Fruit fly (Drosophila melanogaster) whole organism, wandering third instar larva: ENCODE data around the gene Slob.

ENCODE experiments used
- Abd-B ChIP-seq: fragments of >200 bp; optimal IDR thresholded peaks from 2 replicates; lab custom pipeline; 2017; ENCODE audit warnings: missing biosample characterization, missing genetic modification characterization
- CG32264 ChIP-seq: fragments of 200-800 bp; sonication (Bioruptor generic); optimal IDR thresholded peaks from 2 replicates; lab custom pipeline; 2016; ENCODE audit warnings: missing biosample characterization, missing genetic modification characterization
- CG9705 ChIP-seq: fragments of 200-800 bp; sonication (Bioruptor generic); optimal IDR thresholded peaks from 2 replicates; lab custom pipeline; 2018; ENCODE audit warnings: missing biosample characterization, mild to moderate bottlenecking, missing genetic modification characterization
- CrebA ChIP-seq: fragments of 200-800 bp; sonication (Bioruptor generic); optimal IDR thresholded peaks from 2 replicates; lab custom pipeline; 2016; ENCODE audit warnings: missing biosample characterization, mild to moderate bottlenecking, missing genetic modification characterization, borderline replicate concordance
- Dif ChIP-seq: fragments of 200-275, 200-300 bp; sonication (Bioruptor generic); optimal IDR thresholded peaks from 2 replicates; lab custom pipeline; 2018; ENCODE audit warnings: missing biosample characterization, missing genetic modification characterization; ENCODE audit not compliant: partially characterized antibody
- GATAd ChIP-seq: sonication (Bioruptor generic); optimal IDR thresholded peaks from 2 replicates; lab custom pipeline; 2016; ENCODE audit warnings: missing biosample characterization, missing genetic modification characterization
- HLH106 ChIP-seq: fragments of 200-800 bp; optimal IDR thresholded peaks from 3 replicates; lab custom pipeline; 2019; ENCODE audit warnings: missing biosample characterization, mild to moderate bottlenecking, missing genetic modification characterization, moderate library complexity
- Hnf4 ChIP-seq: fragments of 200-800 bp; sonication (Bioruptor generic); optimal IDR thresholded peaks from 2 replicates; lab custom pipeline; 2016; ENCODE audit warnings: missing biosample characterization, mild to moderate bottlenecking, missing genetic modification characterization
- Hr78 ChIP-seq: fragments of >200 bp; optimal IDR thresholded peaks from 2 replicates; lab custom pipeline; 2017; ENCODE audit warnings: missing biosample characterization, missing genetic modification characterization
- Hr83 ChIP-seq: fragments of 200-300 bp; sonication (Bioruptor generic); optimal IDR thresholded peaks from 2 replicates; lab custom pipeline; 2016; ENCODE audit warnings: missing biosample characterization, mild to moderate bottlenecking, missing genetic modification characterization, moderate library complexity; ENCODE audit not compliant: poor library complexity, severe bottlenecking
- Jra ChIP-seq: sonication (Bioruptor generic); optimal IDR thresholded peaks from 2 replicates; lab custom pipeline; 2016; ENCODE audit warnings: missing biosample characterization, missing genetic modification characterization
- Myc ChIP-seq: fragments of >200 bp; optimal IDR thresholded peaks from 2 replicates; lab custom pipeline; 2017
- N ChIP-seq: fragments of >200 bp; optimal IDR thresholded peaks from 2 replicates; lab custom pipeline; 2018; ENCODE audit warnings: missing biosample characterization, missing external identifiers, missing genetic modification characterization
- OdsH ChIP-seq: fragments of 200-800 bp; sonication (Bioruptor generic); optimal IDR thresholded peaks from 2 replicates; lab custom pipeline; 2016; ENCODE audit warnings: missing biosample characterization, mild to moderate bottlenecking, missing genetic modification characterization
- Rel ChIP-seq, 2 experiments: fragments of 200-800 bp; sonication (Bioruptor generic) in 1 of 2; optimal IDR thresholded peaks; 2 replicates in 1 of 2; 3 replicates in 1 of 2; lab custom pipeline; 2016 to 2019; ENCODE audit warnings: mild to moderate bottlenecking in 2 of 2, missing biosample characterization in 2 of 2, missing genetic modification characterization in 2 of 2, moderate library complexity in 1 of 2
- Sp1 ChIP-seq: fragments of 200-800 bp; sonication (Bioruptor generic); optimal IDR thresholded peaks from 3 replicates; lab custom pipeline; 2019; ENCODE audit warnings: missing biosample characterization, mild to moderate bottlenecking, missing genetic modification characterization, moderate library complexity
- Vsx2 ChIP-seq: fragments of 200-300, 225-300 bp; sonication (Bioruptor generic); optimal IDR thresholded peaks from 2 replicates; lab custom pipeline; 2018; ENCODE audit warnings: missing biosample characterization, missing genetic modification characterization; ENCODE audit not compliant: partially characterized antibody
- br ChIP-seq: fragments of 200-800 bp; sonication (Bioruptor generic); optimal IDR thresholded peaks from 2 replicates; lab custom pipeline; 2016; ENCODE audit warnings: missing biosample characterization, missing genetic modification characterization
- brk ChIP-seq: fragments of 200-800 bp; sonication (Bioruptor generic); optimal IDR thresholded peaks from 2 replicates; lab custom pipeline; 2016; ENCODE audit warnings: missing biosample characterization, mild to moderate bottlenecking, missing genetic modification characterization
- dl ChIP-seq, 2 experiments: fragments of 175-275, 200-275 bp in 1 of 2; fragments of 200-275 bp in 1 of 2; sonication (Bioruptor generic); optimal IDR thresholded peaks; lab custom pipeline; 2018; ENCODE audit warnings: mild to moderate bottlenecking in 2 of 2, missing biosample characterization in 2 of 2, missing genetic modification characterization in 2 of 2, moderate library complexity in 2 of 2; ENCODE audit not compliant: partially characterized antibody in 2 of 2, insufficient read depth in 1 of 2
- dmrt93B ChIP-seq: fragments of 200-800 bp; sonication (Bioruptor generic); optimal IDR thresholded peaks from 2 replicates; lab custom pipeline; 2018; ENCODE audit warnings: missing biosample characterization, mild to moderate bottlenecking, missing genetic modification characterization
- dsf ChIP-seq: sonication (Bioruptor generic); optimal IDR thresholded peaks from 2 replicates; lab custom pipeline; 2016; ENCODE audit warnings: missing biosample characterization, missing genetic modification characterization, borderline replicate concordance
- ey ChIP-seq: fragments of 200-800 bp; sonication (Bioruptor generic); optimal IDR thresholded peaks from 2 replicates; lab custom pipeline; 2016; ENCODE audit warnings: missing biosample characterization, missing genetic modification characterization
- foxo ChIP-seq, 2 experiments: fragments of 200-800 bp; sonication (Bioruptor generic); optimal IDR thresholded peaks; 2 replicates in 1 of 2; 3 replicates in 1 of 2; lab custom pipeline; 2016 to 2017; ENCODE audit warnings: missing biosample characterization in 2 of 2, missing genetic modification characterization in 2 of 2
- fru ChIP-seq: fragments of 200-800 bp; sonication (Bioruptor generic); optimal IDR thresholded peaks from 3 replicates; lab custom pipeline; 2016; ENCODE audit warnings: missing biosample characterization, mild to moderate bottlenecking, missing genetic modification characterization
- h ChIP-seq: fragments of 200-800 bp; sonication (Bioruptor generic); optimal IDR thresholded peaks from 3 replicates; lab custom pipeline; 2016; ENCODE audit warnings: missing biosample characterization, mild to moderate bottlenecking, missing genetic modification characterization
- psq ChIP-seq: fragments of 200-800 bp; sonication (Bioruptor generic); optimal IDR thresholded peaks from 3 replicates; lab custom pipeline; 2017; ENCODE audit warnings: missing biosample characterization, mild to moderate bottlenecking, missing genetic modification characterization, moderate library complexity
- rgr ChIP-seq: fragments of 200-800 bp; sonication (Bioruptor generic); optimal IDR thresholded peaks from 3 replicates; lab custom pipeline; 2016; ENCODE audit warnings: missing biosample characterization, mild to moderate bottlenecking, missing genetic modification characterization
- sv ChIP-seq: fragments of 200-800 bp; sonication (Bioruptor generic); optimal IDR thresholded peaks from 3 replicates; lab custom pipeline; 2016; ENCODE audit warnings: missing biosample characterization, missing genetic modification characterization
- tai ChIP-seq: sonication (Bioruptor generic); optimal IDR thresholded peaks from 2 replicates; lab custom pipeline; 2016; ENCODE audit warnings: missing biosample characterization, missing genetic modification characterization
- usp ChIP-seq: fragments of >200 bp; optimal IDR thresholded peaks from 2 replicates; lab custom pipeline; 2017; ENCODE audit warnings: missing biosample characterization, missing genetic modification characterization

Slob gene

dm6 chr2L:7641606-7642190 lies 33.2 kb downstream of the Slob start:
- TF ChIP-seq sv (GFP tag; lab: Kevin White, UChicago) (peak; percentile 56), Hnf4 (GFP tag; lab: Kevin White, UChicago) (no peak), fru (GFP tag; lab: Kevin White, UChicago) (peak; percentile 49), ey (GFP tag; lab: Kevin White, UChicago) (peak; percentile 5), h (no peak), brk (GFP tag; lab: Kevin White, UChicago) (no peak), br (GFP tag; lab: Kevin White, UChicago) (no peak), N (GFP tag; lab: Kevin White, UChicago) (no peak), CrebA (GFP tag; lab: Kevin White, UChicago) (no peak), foxo (GFP tag; optimal IDR thresholded peaks at IDR 0.05; lab: Kevin White, UChicago) (peak in 1 of 2 experiments; percentile 16)

- no peak for TF ChIP-seq HLH106
- no peak for TF ChIP-seq Rel (GFP tag; optimal IDR thresholded peaks at IDR 0.05; lab: Kevin White, UChicago)
- TF ChIP-seq Rel (tag; optimal IDR thresholded peaks at IDR 0.05; lab: Kevin White, UChicago), result no peak
- TF ChIP-seq Dif (GFP tag; lab: Kevin White, UChicago), result no peak
- no peak for TF ChIP-seq sv (GFP tag; lab: Kevin White, UChicago)
- TF ChIP-seq Hr83 (GFP tag; lab: Kevin White, UChicago), result no peak
- TF ChIP-seq OdsH, result no peak
- TF ChIP-seq br (GFP tag; lab: Kevin White, UChicago), result no peak
- no peak for TF ChIP-seq tai (GFP tag; lab: Kevin White, UChicago)
- TF ChIP-seq dmrt93B (GFP tag; lab: Kevin White, UChicago), result no peak
- no peak for TF ChIP-seq fru (GFP tag; lab: Kevin White, UChicago)
- no peak for TF ChIP-seq usp
- TF ChIP-seq dsf, result no peak
- no peak for TF ChIP-seq GATAd (GFP tag; lab: Kevin White, UChicago)
- TF ChIP-seq CG9705 (GFP tag; lab: Kevin White, UChicago), result no peak
- no peak for TF ChIP-seq Abd-B (GFP tag; lab: Kevin White, UChicago)
- TF ChIP-seq Hr78, result no peak
- TF ChIP-seq Hnf4 (GFP tag; lab: Kevin White, UChicago), result no peak
- TF ChIP-seq psq, result no peak
- TF ChIP-seq Sp1 (GFP tag; lab: Kevin White, UChicago), result no peak
These were observed 39.7 kb downstream of the Slob start for dm6 chr2L:7635156-7635555.

- TF ChIP-seq Vsx2 (GFP tag; lab: Kevin White, UChicago) (no peak), Myc (no peak), Sp1 (GFP tag; lab: Kevin White, UChicago) (no peak), dl (GFP tag; optimal IDR thresholded peaks at IDR 0.05; lab: Kevin White, UChicago; ENCODE audit: insufficient read depth in 1 of 2, partially characterized antibody in 2 of 2) (no peak), dmrt93B (GFP tag; lab: Kevin White, UChicago) (no peak), Dif (GFP tag; lab: Kevin White, UChicago) (no peak), GATAd (GFP tag; lab: Kevin White, UChicago) (no peak), rgr (GFP tag; lab: Kevin White, UChicago) (no peak)
These were observed 42.1 kb downstream of the Slob start for dm6 chr2L:7632783-7633182.

- no peak for TF ChIP-seq Myc
- TF ChIP-seq ey (GFP tag; lab: Kevin White, UChicago), result no peak
These were observed 44.2 kb downstream of the Slob start for dm6 chr2L:7630673-7631072.

- no peak for TF ChIP-seq CG32264 (GFP tag; lab: Kevin White, UChicago)
- TF ChIP-seq dmrt93B (GFP tag; lab: Kevin White, UChicago), result no peak
- no peak for TF ChIP-seq psq
- no peak for TF ChIP-seq Hnf4 (GFP tag; lab: Kevin White, UChicago)
- TF ChIP-seq Myc, result no peak
- no peak for TF ChIP-seq dl (GFP tag; optimal IDR thresholded peaks at IDR 0.05; lab: Kevin White, UChicago; ENCODE audit: insufficient read depth in 1 of 2, partially characterized antibody in 2 of 2)
- TF ChIP-seq usp, result no peak
- no peak for TF ChIP-seq fru (GFP tag; lab: Kevin White, UChicago)
- TF ChIP-seq Hr78, result no peak
- no peak for TF ChIP-seq rgr (GFP tag; lab: Kevin White, UChicago)
- TF ChIP-seq OdsH, result no peak
- no peak for TF ChIP-seq Vsx2 (GFP tag; lab: Kevin White, UChicago)
- no peak for TF ChIP-seq foxo (GFP tag; optimal IDR thresholded peaks at IDR 0.05; lab: Kevin White, UChicago)
- TF ChIP-seq Jra (GFP tag; lab: Kevin White, UChicago), result no peak
- TF ChIP-seq br (GFP tag; lab: Kevin White, UChicago), result no peak
- TF ChIP-seq tai (GFP tag; lab: Kevin White, UChicago), result no peak
These were observed 46.4 kb downstream of the Slob start for dm6 chr2L:7628382-7628965.
